Worm (Caenorhabditis elegans) whole organism, midembryonic: ENCODE measurements around the gene C17C3.9.

Source experiments
- T22C8.4 ChIP-seq: fragments of 200-800 bp; sonication (Bioruptor generic); IDR thresholded peaks from 2 replicates; pipeline ENCODE4 v1.3.6; 2022; ENCODE audit warnings: missing genetic modification characterization, missing compliant biosample characterization
- flt-1 ChIP-seq: fragments of 200-800 bp; sonication (Bioruptor generic); IDR thresholded peaks from 2 replicates; pipeline ENCODE4 v1.3.6; 2022; ENCODE audit warnings: missing genetic modification characterization, missing compliant biosample characterization
- med-1 ChIP-seq: sonication (generic microtip); optimal IDR thresholded peaks from 2 replicates; lab custom pipeline; 2017; ENCODE audit warnings: missing genetic modification characterization, mild to moderate bottlenecking, missing compliant biosample characterization, antibody characterized with exemption, missing genetic modification reagents; ENCODE audit not compliant: insufficient read depth
- ref-1 ChIP-seq: fragments of 200-800 bp; sonication (Bioruptor generic); conservative IDR thresholded peaks from 2 replicates; pipeline ENCODE4 v1.3.6; 2022; ENCODE audit warnings: missing genetic modification reagents, missing genetic modification characterization, missing compliant biosample characterization
- tab-1 ChIP-seq: fragments of 200-800 bp; sonication (Bioruptor generic); IDR thresholded peaks from 2 replicates; pipeline ENCODE4 v1.3.6; 2022; ENCODE audit warnings: missing genetic modification characterization, missing compliant biosample characterization
- ztf-23 ChIP-seq: fragments of 200-800 bp; sonication (Bioruptor generic); IDR thresholded peaks from 2 replicates; pipeline ENCODE4 v1.3.6; 2022; ENCODE audit warnings: missing genetic modification reagents, missing genetic modification characterization, missing compliant biosample characterization

DNA sequence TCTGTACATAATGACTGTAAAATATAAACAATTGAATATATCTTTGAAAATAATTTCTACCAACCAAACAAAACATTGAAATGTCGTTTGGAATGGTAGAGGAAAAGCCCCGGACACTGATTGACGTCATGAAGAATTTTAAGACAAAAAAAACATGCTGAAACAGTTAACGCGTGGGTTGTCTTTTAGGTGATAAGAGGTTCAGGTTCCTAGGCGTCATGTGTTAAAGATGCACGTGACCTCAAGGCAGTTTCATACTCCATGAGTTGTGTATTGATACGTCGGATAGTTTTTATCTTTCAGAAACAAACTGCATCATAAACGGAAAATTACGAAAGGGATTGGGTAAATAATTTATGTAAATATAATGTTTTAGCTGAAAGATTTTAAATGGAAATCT lies 25.1 kb upstream of the C17C3.9 start:
- TF ChIP-seq ref-1 (GFP tag; lab: Robert Waterston, UW) (no peak), flt-1 (no peak), tab-1 (no peak), ztf-23 (GFP tag; lab: Robert Waterston, UW) (no peak), med-1 (GFP tag; lab: Kevin White, UChicago) (no peak), T22C8.4 (no peak)
